Worm (Caenorhabditis elegans) whole organism, L4 larva: ENCODE measurements around the gene Y54H5A.2.

Experiments
- F10B5.3 ChIP-seq: sonication (generic microtip); optimal IDR thresholded peaks from 2 replicates; lab custom pipeline; 2016; ENCODE audit warnings: mild to moderate bottlenecking, missing genetic modification characterization, missing compliant biosample characterization
- F37D6.2 ChIP-seq: sonication (generic microtip); optimal IDR thresholded peaks from 2 replicates; lab custom pipeline; 2016; ENCODE audit warnings: mild to moderate bottlenecking, missing genetic modification characterization, missing compliant biosample characterization
- F44E2.7 ChIP-seq: fragments of 200-800 bp; sonication (Bioruptor generic); IDR thresholded peaks from 2 replicates; pipeline ENCODE4 v2.1.2; 2022; ENCODE audit warnings: missing genetic modification characterization, missing compliant biosample characterization
- F49E8.2 ChIP-seq: sonication (generic microtip); optimal IDR thresholded peaks from 2 replicates; lab custom pipeline; 2016; ENCODE audit warnings: missing compliant biosample characterization, mild to moderate bottlenecking, missing genetic modification characterization, borderline replicate concordance
- T26A8.4 ChIP-seq: fragments of 200-800 bp; sonication (Bioruptor generic); IDR thresholded peaks from 2 replicates; pipeline ENCODE4 v1.3.6; 2022; ENCODE audit warnings: missing genetic modification characterization, missing compliant biosample characterization
- aha-1 ChIP-seq: fragments of 150-350 bp; peaks from one replicate; lab custom pipeline; 2014; ENCODE audit warnings: missing biosample characterization, missing genetic modification characterization
- ceh-20 ChIP-seq: fragments of 200-800 bp; sonication (Bioruptor generic); IDR thresholded peaks from 2 replicates; pipeline ENCODE4 v1.3.6; 2022; ENCODE audit warnings: missing genetic modification reagents, missing genetic modification characterization, missing compliant biosample characterization
- ceh-28 ChIP-seq: fragments of 150-350 bp; optimal IDR thresholded peaks from 2 replicates; lab custom pipeline; 2014; ENCODE audit warnings: missing biosample characterization, missing genetic modification reagents, missing genetic modification characterization
- cey-2 ChIP-seq: sonication (generic microtip); optimal IDR thresholded peaks from 3 replicates; lab custom pipeline; 2017; ENCODE audit warnings: missing genetic modification characterization, mild to moderate bottlenecking, missing compliant biosample characterization, antibody characterized with exemption, borderline replicate concordance; ENCODE audit not compliant: insufficient read depth
- daf-16 ChIP-seq, 3 experiments: sonication (generic microtip); optimal IDR thresholded peaks; 2 replicates each; lab custom pipeline; 2016 to 2017; ENCODE audit warnings: missing genetic modification characterization in 3 of 3, missing genetic modification reagents in 3 of 3, mild to moderate bottlenecking in 2 of 3, missing compliant biosample characterization in 2 of 3, missing biosample characterization in 1 of 3, moderate library complexity in 1 of 3
- dmd-8 ChIP-seq: fragments of 200-800 bp; sonication (Bioruptor generic); IDR thresholded peaks from 2 replicates; pipeline ENCODE4 v1.3.6; 2022; ENCODE audit warnings: missing genetic modification characterization, missing compliant biosample characterization
- egl-43 ChIP-seq: fragments of 200-800 bp; sonication (Bioruptor generic); IDR thresholded peaks from 2 replicates; pipeline ENCODE4 v1.3.6; 2022; ENCODE audit warnings: missing genetic modification reagents, missing genetic modification characterization, missing compliant biosample characterization
- hif-1 ChIP-seq, 2 experiments: sonication (generic microtip); optimal IDR thresholded peaks; 2 replicates each; lab custom pipeline; 2016 to 2017; ENCODE audit warnings: missing compliant biosample characterization in 2 of 2, missing genetic modification characterization in 2 of 2, missing genetic modification reagents in 2 of 2, missing genotype in 2 of 2, mild to moderate bottlenecking in 1 of 2
- hlh-11 ChIP-seq: fragments of 200-800 bp; sonication (Bioruptor generic); optimal IDR thresholded peaks from 2 replicates; lab custom pipeline; 2018; ENCODE audit warnings: mild to moderate bottlenecking, missing genetic modification characterization, missing compliant biosample characterization
- hlh-30 ChIP-seq: sonication (generic microtip); optimal IDR thresholded peaks from 2 replicates; lab custom pipeline; 2017; ENCODE audit warnings: antibody characterized with exemption, mild to moderate bottlenecking, missing genetic modification characterization, missing compliant biosample characterization; ENCODE audit not compliant: insufficient read depth
- lin-1 ChIP-seq: fragments of 200-800 bp; sonication (Bioruptor generic); IDR thresholded peaks from 2 replicates; pipeline ENCODE4 v1.3.6; 2022; ENCODE audit warnings: missing genetic modification reagents, missing genetic modification characterization, missing compliant biosample characterization
- lin-38 ChIP-seq: fragments of 200-800 bp; sonication (Bioruptor generic); IDR thresholded peaks from 2 replicates; pipeline ENCODE4 v1.3.6; 2022; ENCODE audit warnings: missing genetic modification reagents, missing genetic modification characterization, missing compliant biosample characterization
- lir-3 ChIP-seq: sonication (generic microtip); optimal IDR thresholded peaks from 2 replicates; lab custom pipeline; 2016; ENCODE audit warnings: mild to moderate bottlenecking, missing genetic modification characterization, missing compliant biosample characterization
- madf-5 ChIP-seq, 2 experiments: fragments of 200-800 bp; sonication (Bioruptor generic); IDR thresholded peaks; 2 replicates each; pipeline ENCODE4 v1.3.6; 2022; ENCODE audit warnings: missing compliant biosample characterization in 2 of 2, missing genetic modification characterization in 2 of 2
- madf-9 ChIP-seq: fragments of 200-800 bp; sonication (Bioruptor generic); conservative IDR thresholded peaks from 2 replicates; pipeline ENCODE4 v1.3.6; 2022; ENCODE audit warnings: missing genetic modification reagents, missing genetic modification characterization, missing compliant biosample characterization
- mdl-1 ChIP-seq, 2 experiments: fragments of 150-350 bp in 1 of 2; sonication (generic microtip) in 1 of 2; optimal IDR thresholded peaks; 2 replicates each; lab custom pipeline; 2014 to 2017; ENCODE audit warnings: missing biosample characterization in 2 of 2, missing genetic modification characterization in 2 of 2
- mxl-2 ChIP-seq: fragments of 200-800 bp; sonication (Bioruptor generic); conservative IDR thresholded peaks from 2 replicates; pipeline ENCODE4 v1.3.6; 2022; ENCODE audit warnings: missing genetic modification reagents, missing genetic modification characterization, missing compliant biosample characterization
- nhr-10 ChIP-seq: fragments of 150-350 bp; optimal IDR thresholded peaks from 2 replicates; lab custom pipeline; 2014; ENCODE audit warnings: missing biosample characterization, missing genetic modification characterization
- nhr-28 ChIP-seq: fragments of 150-350 bp; optimal IDR thresholded peaks from 2 replicates; lab custom pipeline; 2014; ENCODE audit warnings: missing biosample characterization, missing genetic modification characterization
- nhr-42 ChIP-seq: fragments of 200-800 bp; sonication (Bioruptor generic); IDR thresholded peaks from 2 replicates; pipeline ENCODE4 v1.3.6; 2022; ENCODE audit warnings: missing genetic modification characterization, missing compliant biosample characterization
- nhr-76 ChIP-seq: fragments of 150-350 bp; optimal IDR thresholded peaks from 2 replicates; lab custom pipeline; 2014; ENCODE audit warnings: missing biosample characterization, missing genetic modification characterization
- nhr-77 ChIP-seq: fragments of 150-350 bp; optimal IDR thresholded peaks from 2 replicates; lab custom pipeline; 2014; ENCODE audit warnings: missing biosample characterization, missing genetic modification characterization
- sdz-12 ChIP-seq: fragments of 200-800 bp; sonication (Bioruptor generic); optimal IDR thresholded peaks from 2 replicates; lab custom pipeline; 2018; ENCODE audit warnings: mild to moderate bottlenecking, missing genetic modification characterization, missing compliant biosample characterization
- snpc-1.2 ChIP-seq: fragments of 200-800 bp; sonication (Bioruptor generic); IDR thresholded peaks from 2 replicates; pipeline ENCODE4 v1.3.6; 2022; ENCODE audit warnings: missing genetic modification reagents, missing genetic modification characterization, missing compliant biosample characterization
- spr-3 ChIP-seq: fragments of 200-800 bp; sonication (Bioruptor generic); optimal IDR thresholded peaks from 2 replicates; lab custom pipeline; 2018; ENCODE audit warnings: mild to moderate bottlenecking, missing genetic modification characterization, missing compliant biosample characterization
- tra-1 ChIP-seq: fragments of 200-800 bp; sonication (Bioruptor generic); IDR thresholded peaks from 2 replicates; pipeline ENCODE4 v1.3.6; 2022; ENCODE audit warnings: missing genetic modification reagents, missing genetic modification characterization, missing compliant biosample characterization
- unc-39 ChIP-seq: sonication (generic microtip); optimal IDR thresholded peaks from 2 replicates; lab custom pipeline; 2017; ENCODE audit warnings: missing biosample characterization, missing genetic modification characterization
- zip-11 ChIP-seq: fragments of 200-800 bp; sonication (Bioruptor generic); IDR thresholded peaks from 2 replicates; pipeline ENCODE4 v1.3.6; 2022; ENCODE audit warnings: missing genetic modification characterization, missing compliant biosample characterization
- zip-2 ChIP-seq: fragments of 150-350 bp; optimal IDR thresholded peaks from 2 replicates; lab custom pipeline; 2014; ENCODE audit warnings: missing biosample characterization, missing genetic modification characterization

Gene Y54H5A.2

DNA sequence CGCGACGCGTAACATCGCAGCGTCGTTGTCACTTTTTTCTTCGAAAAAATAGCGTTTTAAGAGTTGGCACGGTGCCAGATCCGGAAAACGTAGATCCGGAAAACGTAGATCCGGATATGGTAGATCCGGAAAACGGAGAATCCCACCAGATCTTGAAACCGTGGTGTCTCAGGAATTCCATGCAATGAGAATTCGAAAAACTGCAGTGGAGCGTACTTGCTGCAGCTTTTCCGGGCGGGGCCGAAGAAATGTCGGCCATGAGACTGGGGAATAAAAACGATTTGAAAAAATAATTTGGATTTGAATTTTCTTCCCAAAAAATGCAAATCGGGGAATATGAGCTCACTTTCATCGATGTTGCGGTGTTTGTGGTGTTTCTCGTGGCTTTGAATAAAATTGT, 23.1 kb upstream of the Y54H5A.2 start, which contains the start of gene K10D2.5 (continued):
- peak; percentile 97 for TF ChIP-seq madf-5 (GFP tag; IDR thresholded peaks at IDR 0.05; lab: Robert Waterston, UW)
- TF ChIP-seq snpc-1.2, result peak; percentile 75
- no peak for TF ChIP-seq F44E2.7 (GFP tag; lab: Robert Waterston, UW)
- TF ChIP-seq nhr-10, result no peak
- TF ChIP-seq T26A8.4, result peak; percentile 80
- peak; percentile 1 for TF ChIP-seq spr-3 (GFP tag; lab: Kevin White, UChicago)
- peak; percentile 96 for TF ChIP-seq madf-9 (GFP tag; lab: Robert Waterston, UW)
- peak; percentile 76 for TF ChIP-seq hlh-11 (tag; lab: Kevin White, UChicago)
- peak in 1 of 2 experiments; percentile 96 for TF ChIP-seq hif-1 (tag; optimal IDR thresholded peaks at IDR 0.05; lab: Kevin White, UChicago)
- TF ChIP-seq dmd-8 (GFP tag; lab: Robert Waterston, UW), result no peak
- no peak for TF ChIP-seq ceh-28 (tag; lab: Kevin White, UChicago)
- no peak for TF ChIP-seq cey-2
- peak; percentile 99 for TF ChIP-seq lin-38 (GFP tag; lab: Robert Waterston, UW)
- TF ChIP-seq lin-1 (GFP tag; lab: Robert Waterston, UW), result peak; percentile 54
- peak; percentile 83; the same call in 1 of the 2 replicates for TF ChIP-seq mxl-2 (GFP tag; lab: Robert Waterston, UW)
- peak; percentile 82 for TF ChIP-seq F49E8.2 (tag; lab: Kevin White, UChicago)
- TF ChIP-seq tra-1 (GFP tag; lab: Robert Waterston, UW), result peak; percentile 97
- TF ChIP-seq unc-39 (tag; lab: Kevin White, UChicago), result no peak
- TF ChIP-seq daf-16 (GFP tag; optimal IDR thresholded peaks at IDR 0.05; lab: Kevin White, UChicago), result peak in 1 of 2 experiments; percentile 71
- peak; percentile 42 for TF ChIP-seq daf-16 (tag; optimal IDR thresholded peaks at IDR 0.05; lab: Kevin White, UChicago)
- TF ChIP-seq egl-43 (GFP tag; lab: Robert Waterston, UW), result peak; percentile 83
- peak; percentile 86 for TF ChIP-seq F37D6.2 (tag; lab: Kevin White, UChicago)
- TF ChIP-seq lir-3 (tag; lab: Kevin White, UChicago), result peak; percentile 4
- no peak for TF ChIP-seq zip-2

DNA sequence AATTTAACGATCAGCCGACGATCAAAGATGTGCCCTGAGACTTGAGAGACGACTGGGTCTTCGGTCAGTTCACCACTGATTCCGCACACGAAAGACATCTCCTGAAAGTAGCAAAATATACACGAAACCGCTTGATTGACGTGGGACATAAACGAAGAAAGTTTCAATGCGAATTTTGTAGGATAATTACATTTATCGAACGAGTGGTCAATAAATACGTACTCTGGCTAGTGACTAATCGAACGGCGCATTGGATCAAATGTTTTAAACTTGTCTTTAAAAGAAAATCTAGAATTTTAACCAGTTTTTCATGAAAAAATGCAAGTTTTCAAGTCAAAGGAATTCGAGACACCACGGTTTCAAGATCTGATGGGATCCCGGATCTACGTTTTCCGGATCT, 22.6 kb upstream of the Y54H5A.2 start, which contains the start of gene prp-19:
Gene prp-19 (minus strand): TSS at position 101 of the 400 bp plus-strand sequence.
- no peak for TF ChIP-seq zip-11 (GFP tag; lab: Robert Waterston, UW)
- TF ChIP-seq nhr-42 (GFP tag; lab: Robert Waterston, UW), result no peak
- TF ChIP-seq ceh-20, result no peak
- no peak for TF ChIP-seq sdz-12 (GFP tag; lab: Kevin White, UChicago)
- no peak for TF ChIP-seq nhr-76
- TF ChIP-seq aha-1 (tag; lab: Kevin White, UChicago), result peak; percentile 74

DNA sequence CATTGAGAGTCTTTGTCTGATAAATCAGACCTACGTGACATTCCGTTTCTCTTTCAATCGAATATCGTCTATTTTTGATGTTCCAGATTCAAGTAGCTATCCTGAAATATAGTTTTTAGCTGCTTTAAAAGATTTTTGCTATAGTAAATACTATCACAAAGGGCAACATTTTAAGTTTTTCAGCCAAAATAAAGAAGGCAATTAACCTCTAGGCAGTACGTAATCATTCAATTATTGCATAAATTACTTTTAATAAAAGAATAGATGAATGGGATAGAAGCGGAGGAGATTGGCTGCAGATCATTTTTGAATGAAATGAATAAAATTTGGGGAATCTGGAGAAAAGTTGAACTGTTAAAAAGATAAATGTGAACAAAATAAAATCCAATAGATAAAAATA, 20.3 kb upstream of the Y54H5A.2 start, which contains the start of gene ulp-1:
Gene ulp-1 (minus strand): TSS at position 101 of the 400 bp plus-strand sequence.
- TF ChIP-seq zip-2 (no peak), F10B5.3 (tag; lab: Kevin White, UChicago) (peak; percentile 14), lin-38 (GFP tag; lab: Robert Waterston, UW) (peak; percentile 24; the same call in 1 of the 2 replicates)

DNA sequence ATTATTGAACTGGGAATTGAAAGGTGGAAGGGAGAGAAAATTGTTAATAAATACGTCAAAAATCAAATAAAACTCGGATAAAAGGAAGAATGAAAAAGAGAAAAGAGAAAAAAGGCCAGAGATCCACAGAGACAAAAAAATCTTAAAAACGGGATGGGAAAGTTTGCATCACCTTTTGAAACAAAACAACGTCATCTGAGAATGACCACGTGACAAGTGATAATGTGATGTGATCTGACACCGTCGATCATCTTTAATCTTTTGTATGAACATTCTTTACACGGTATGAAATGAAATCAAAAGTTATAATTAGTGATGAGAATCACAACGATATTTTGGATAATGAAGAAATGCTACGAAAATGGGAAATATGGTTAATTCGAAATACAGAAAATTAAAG, 16.4 kb upstream of the Y54H5A.2 start:
- TF ChIP-seq zip-2 (no peak), mdl-1 (tag; optimal IDR thresholded peaks at IDR 0.05; lab: Kevin White, UChicago) (peak in 1 of 2 experiments; percentile 4), hlh-11 (tag; lab: Kevin White, UChicago) (peak; percentile 19), lir-3 (tag; lab: Kevin White, UChicago) (no peak), hlh-30 (tag; lab: Kevin White, UChicago) (peak; percentile 60), nhr-28 (tag; lab: Kevin White, UChicago) (peak; percentile 29), nhr-77 (tag; lab: Kevin White, UChicago) (peak; percentile 16)
- TF ChIP-seq, all 104 proteins: peak for 5
